Worm (Caenorhabditis elegans): ENCODE measurements around the gene gei-3.

DNA sequence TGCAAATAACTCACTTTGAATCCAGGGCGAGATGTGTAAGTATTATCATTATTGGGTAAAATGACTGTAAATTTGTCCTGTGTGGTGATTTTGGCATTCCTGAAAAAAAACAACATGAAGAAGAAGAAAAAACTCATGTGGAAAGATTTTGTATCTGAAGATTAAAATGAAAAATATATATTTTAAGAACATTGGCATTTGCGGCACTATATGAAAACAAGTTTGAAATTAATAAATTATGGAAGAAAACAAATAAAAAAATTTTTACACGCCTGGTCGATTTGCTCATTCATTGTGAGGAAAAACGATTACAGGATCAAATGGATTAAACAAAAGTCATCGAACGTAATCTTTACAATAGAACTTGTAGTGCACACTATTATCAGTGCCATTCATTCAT, 43.7 kb downstream of the gei-3 start, which contains the start of gene ilc-17.1:
- TF ChIP-seq ztf-29 (GFP tag; IDR thresholded peaks at IDR 0.05) (no peak), tab-1 (GFP tag; IDR thresholded peaks at IDR 0.05) (no peak), cog-1 (tag; optimal IDR thresholded peaks at IDR 0.05) (no peak), flt-1 (GFP tag; IDR thresholded peaks at IDR 0.05) (no peak), med-1 (GFP tag; optimal IDR thresholded peaks at IDR 0.05; ENCODE audit: insufficient read depth) (no peak), T22C8.4 (GFP tag; IDR thresholded peaks at IDR 0.05) (no peak), ztf-23 (GFP tag; IDR thresholded peaks at IDR 0.05) (no peak), ref-1 (GFP tag; conservative IDR thresholded peaks at IDR 0.05) (no peak), klf-2 (GFP tag; conservative IDR thresholded peaks at IDR 0.05) (no peak)
